Fruit fly (Drosophila melanogaster) whole organism, embryonic: ENCODE data around the gene CG6709.

Source experiments
- Ada2b ChIP-seq: fragments of 200-800 bp; sonication (Bioruptor generic); IDR thresholded peaks from 2 replicates; pipeline ENCODE4 v1.3.6; 2022; ENCODE audit warnings: missing biosample characterization, missing genetic modification characterization
- Atf-2 ChIP-seq: fragments of 200-800 bp; sonication (Bioruptor generic); optimal IDR thresholded peaks from 2 replicates; lab custom pipeline; 2016; ENCODE audit warnings: missing biosample characterization, missing genetic modification characterization
- Bteb2 ChIP-seq: fragments of 200-800 bp; sonication (Bioruptor generic); optimal IDR thresholded peaks from 2 replicates; lab custom pipeline; 2016; ENCODE audit warnings: missing biosample characterization, missing genetic modification characterization
- CG10366 ChIP-seq: fragments of 200-800 bp; sonication (Bioruptor generic); IDR thresholded peaks from 2 replicates; pipeline ENCODE4 v1.3.6; 2022; ENCODE audit warnings: missing biosample characterization, missing genetic modification characterization
- CG12769 ChIP-seq: fragments of 200-800 bp; sonication (Bioruptor generic); optimal IDR thresholded peaks from 2 replicates; lab custom pipeline; 2019; ENCODE audit warnings: missing biosample characterization, mild to moderate bottlenecking, missing genetic modification characterization, moderate library complexity
- CG13287 ChIP-seq: fragments of 200-800 bp; sonication (Bioruptor generic); IDR thresholded peaks from 2 replicates; pipeline ENCODE4 v1.3.6; 2022; ENCODE audit warnings: missing biosample characterization, missing genetic modification characterization; ENCODE audit not compliant: partially characterized antibody
- CG14014 ChIP-seq: fragments of 200-800 bp; sonication (Bioruptor generic); IDR thresholded peaks from 2 replicates; pipeline ENCODE4 v1.3.6; 2022; ENCODE audit warnings: missing biosample characterization, missing genetic modification characterization
- CG15514 ChIP-seq: fragments of 200-800 bp; sonication (Bioruptor generic); optimal IDR thresholded peaks from 3 replicates; lab custom pipeline; 2017; ENCODE audit warnings: missing biosample characterization, missing genetic modification characterization, mild to moderate bottlenecking, moderate library complexity, missing genetic modification reagents
- CG16813 ChIP-seq: fragments of 200-800 bp; sonication (Bioruptor generic); IDR thresholded peaks from 3 replicates; pipeline ENCODE4 v1.3.6; 2022; ENCODE audit warnings: missing biosample characterization, missing genetic modification characterization; ENCODE audit not compliant: partially characterized antibody
- CG17912 ChIP-seq: fragments of 200-800 bp; sonication (Bioruptor generic); optimal IDR thresholded peaks from 2 replicates; lab custom pipeline; 2018; ENCODE audit warnings: missing biosample characterization, mild to moderate bottlenecking, missing genetic modification characterization
- CG18619 ChIP-seq: fragments of 200-800 bp; sonication (Bioruptor generic); optimal IDR thresholded peaks from 3 replicates; lab custom pipeline; 2017; ENCODE audit warnings: missing biosample characterization, mild to moderate bottlenecking, missing genetic modification characterization
- CG2712 ChIP-seq: fragments of 200-800 bp; optimal IDR thresholded peaks from 3 replicates; lab custom pipeline; 2019; ENCODE audit warnings: missing biosample characterization, mild to moderate bottlenecking, missing genetic modification characterization, moderate library complexity
- CG32767 ChIP-seq: fragments of 200-800 bp; sonication (Bioruptor generic); IDR thresholded peaks from 2 replicates; pipeline ENCODE4 v1.3.6; 2022; ENCODE audit warnings: missing biosample characterization, missing genetic modification characterization
- CG33213 ChIP-seq: fragments of 200-800 bp; sonication (Bioruptor generic); optimal IDR thresholded peaks from 3 replicates; lab custom pipeline; 2016; ENCODE audit warnings: missing biosample characterization, missing genetic modification characterization
- CG4730 ChIP-seq: fragments of 200-800 bp; sonication (Bioruptor generic); IDR thresholded peaks from 2 replicates; pipeline ENCODE4 v1.3.6; 2022; ENCODE audit warnings: missing biosample characterization, missing genetic modification characterization
- CG8089 ChIP-seq: fragments of 200-800 bp; sonication (Bioruptor generic); optimal IDR thresholded peaks from 3 replicates; lab custom pipeline; 2016; ENCODE audit warnings: missing biosample characterization, missing genetic modification characterization
- Dad ChIP-seq: fragments of 200-800 bp; sonication (Bioruptor generic); optimal IDR thresholded peaks from 3 replicates; lab custom pipeline; 2016; ENCODE audit warnings: missing biosample characterization, missing genetic modification characterization
- Dip3 ChIP-seq: fragments of 200-800 bp; sonication (Bioruptor generic); optimal IDR thresholded peaks from 3 replicates; lab custom pipeline; 2016; ENCODE audit warnings: missing biosample characterization, missing genetic modification characterization
- Dref ChIP-seq: fragments of 200-800 bp; sonication (Bioruptor generic); IDR thresholded peaks from 2 replicates; pipeline ENCODE4 v1.3.6; 2022; ENCODE audit warnings: missing biosample characterization, missing genetic modification characterization
- E2f1 ChIP-seq: fragments of 200-800 bp; sonication (Bioruptor generic); IDR thresholded peaks from 2 replicates; pipeline ENCODE4 v1.3.6; 2022; ENCODE audit warnings: missing biosample characterization, missing genetic modification characterization
- Elba2 ChIP-seq: fragments of 200-800 bp; sonication (Bioruptor generic); optimal IDR thresholded peaks from 3 replicates; lab custom pipeline; 2016; ENCODE audit warnings: missing biosample characterization, missing genetic modification characterization
- Ets97D ChIP-seq: fragments of 200-800 bp; sonication (Bioruptor generic); optimal IDR thresholded peaks from 3 replicates; lab custom pipeline; 2016; ENCODE audit warnings: missing biosample characterization, missing genetic modification characterization
- Fer2 ChIP-seq: fragments of 200-800 bp; sonication (Bioruptor generic); optimal IDR thresholded peaks from 2 replicates; lab custom pipeline; 2018; ENCODE audit warnings: missing biosample characterization, mild to moderate bottlenecking, missing genetic modification characterization, moderate library complexity
- Gug ChIP-seq: fragments of 200-800 bp; sonication (Bioruptor generic); IDR thresholded peaks from 4 replicates; pipeline ENCODE4 v1.3.6; 2022; ENCODE audit warnings: missing biosample characterization, missing genetic modification characterization
- Hand ChIP-seq: fragments of 200-800 bp; sonication (Bioruptor generic); optimal IDR thresholded peaks from 2 replicates; lab custom pipeline; 2017; ENCODE audit warnings: mild to moderate bottlenecking, missing biosample characterization, missing genetic modification reagents, missing genetic modification characterization
- MTF-1 ChIP-seq: fragments of 200-800 bp; sonication (Bioruptor generic); optimal IDR thresholded peaks from 2 replicates; lab custom pipeline; 2018; ENCODE audit warnings: missing biosample characterization, mild to moderate bottlenecking, missing genetic modification characterization, borderline replicate concordance
- Ptx1 ChIP-seq: fragments of 200-800 bp; sonication (Bioruptor generic); IDR thresholded peaks from 2 replicates; pipeline ENCODE4 v1.3.6; 2022; ENCODE audit warnings: missing biosample characterization, missing genetic modification characterization
- Scr ChIP-seq: fragments of 200-800 bp; sonication (Bioruptor generic); IDR thresholded peaks from 2 replicates; pipeline ENCODE4 v1.3.6; 2022; ENCODE audit warnings: missing biosample characterization, missing genetic modification characterization; ENCODE audit not compliant: partially characterized antibody
- Side ChIP-seq: fragments of 200-800 bp; sonication (Bioruptor generic); optimal IDR thresholded peaks from 2 replicates; lab custom pipeline; 2016; ENCODE audit warnings: missing biosample characterization, missing genetic modification characterization
- Taf1 ChIP-seq: fragments of 200-800 bp; sonication (Bioruptor generic); IDR thresholded peaks from 2 replicates; pipeline ENCODE4 v1.3.6; 2022; ENCODE audit warnings: missing biosample characterization, missing genetic modification characterization
- YL-1 ChIP-seq: fragments of 200-800 bp; sonication (Bioruptor generic); optimal IDR thresholded peaks from 3 replicates; lab custom pipeline; 2017; ENCODE audit warnings: missing biosample characterization, mild to moderate bottlenecking, missing genetic modification characterization
- bbx ChIP-seq: fragments of 200-800 bp; sonication (Bioruptor generic); IDR thresholded peaks from 2 replicates; pipeline ENCODE4 v1.3.6; 2022; ENCODE audit warnings: missing biosample characterization, missing genetic modification characterization; ENCODE audit not compliant: partially characterized antibody
- bigmax ChIP-seq: fragments of 200-800 bp; sonication (Bioruptor generic); optimal IDR thresholded peaks from 2 replicates; lab custom pipeline; 2018; ENCODE audit warnings: missing biosample characterization, mild to moderate bottlenecking, missing genetic modification characterization
- cad ChIP-seq: fragments of >200 bp; optimal IDR thresholded peaks from 2 replicates; lab custom pipeline; 2017; ENCODE audit warnings: missing biosample characterization, missing genetic modification characterization
- dm ChIP-seq: fragments of 200-800 bp; sonication (Bioruptor generic); optimal IDR thresholded peaks from 3 replicates; lab custom pipeline; 2016; ENCODE audit warnings: missing biosample characterization, missing genetic modification characterization
- dysf ChIP-seq: fragments of 200-800 bp; sonication (Bioruptor generic); IDR thresholded peaks from 3 replicates; pipeline ENCODE4 v1.3.6; 2022; ENCODE audit warnings: missing biosample characterization, missing genetic modification characterization
- ewg ChIP-seq: fragments of 200-800 bp; sonication (Bioruptor generic); optimal IDR thresholded peaks from 3 replicates; lab custom pipeline; 2017; ENCODE audit warnings: mild to moderate bottlenecking, missing biosample characterization, missing genetic modification reagents, missing genetic modification characterization
- knrl ChIP-seq: fragments of 200-800 bp; sonication (Bioruptor generic); IDR thresholded peaks from 3 replicates; pipeline ENCODE4 v1.3.6; 2022; ENCODE audit warnings: missing biosample characterization, missing genetic modification characterization; ENCODE audit not compliant: partially characterized antibody
- lab ChIP-seq: fragments of 200-800 bp; sonication (Bioruptor generic); optimal IDR thresholded peaks from 3 replicates; lab custom pipeline; 2017; ENCODE audit warnings: missing biosample characterization, missing genetic modification characterization, mild to moderate bottlenecking, moderate library complexity, missing genetic modification reagents
- lbe ChIP-seq: fragments of 200-800 bp; sonication (Bioruptor generic); optimal IDR thresholded peaks from 2 replicates; lab custom pipeline; 2016; ENCODE audit warnings: missing biosample characterization, mild to moderate bottlenecking, missing genetic modification characterization
- phol ChIP-seq: fragments of 200-800 bp; sonication (Bioruptor generic); optimal IDR thresholded peaks from 3 replicates; lab custom pipeline; 2018; ENCODE audit warnings: missing biosample characterization, mild to moderate bottlenecking, missing genetic modification characterization, moderate library complexity
- pros ChIP-seq: fragments of 200-800 bp; sonication (Bioruptor generic); optimal IDR thresholded peaks from 3 replicates; lab custom pipeline; 2019; ENCODE audit warnings: missing biosample characterization, mild to moderate bottlenecking, missing genetic modification characterization, moderate library complexity
- ranshi ChIP-seq: fragments of 200-800 bp; sonication (Bioruptor generic); IDR thresholded peaks from 2 replicates; pipeline ENCODE4 v1.3.6; 2022; ENCODE audit warnings: missing biosample characterization, missing genetic modification characterization
- scrt ChIP-seq: fragments of 200-800 bp; sonication (Bioruptor generic); optimal IDR thresholded peaks from 2 replicates; lab custom pipeline; 2018; ENCODE audit warnings: missing biosample characterization, mild to moderate bottlenecking, missing genetic modification characterization, moderate library complexity
- seq ChIP-seq: fragments of 200-800 bp; sonication (Bioruptor generic); IDR thresholded peaks from 2 replicates; pipeline ENCODE4 v1.3.6; 2022; ENCODE audit warnings: missing biosample characterization, missing genetic modification characterization
- shn ChIP-seq: fragments of 200-800 bp; sonication (Bioruptor generic); optimal IDR thresholded peaks from 3 replicates; lab custom pipeline; 2016; ENCODE audit warnings: missing biosample characterization, missing genetic modification characterization
- slbo ChIP-seq: fragments of 200-800 bp; sonication (Bioruptor generic); IDR thresholded peaks from 2 replicates; pipeline ENCODE4 v1.3.6; 2022; ENCODE audit warnings: missing biosample characterization, missing genetic modification characterization
- sqz ChIP-seq: fragments of 200-800 bp; sonication (Bioruptor generic); optimal IDR thresholded peaks from 3 replicates; lab custom pipeline; 2018; ENCODE audit warnings: missing biosample characterization, mild to moderate bottlenecking, missing genetic modification characterization
- stc ChIP-seq: fragments of 200-800 bp; sonication (Bioruptor generic); IDR thresholded peaks from 2 replicates; pipeline ENCODE4 v1.3.6; 2022; ENCODE audit warnings: missing biosample characterization, missing genetic modification characterization
- trem ChIP-seq: fragments of 200-800 bp; optimal IDR thresholded peaks from 3 replicates; lab custom pipeline; 2019; ENCODE audit warnings: missing biosample characterization, mild to moderate bottlenecking, missing genetic modification characterization, moderate library complexity
- vvl ChIP-seq: fragments of 200-800 bp; sonication (Bioruptor generic); IDR thresholded peaks from 2 replicates; pipeline ENCODE4 v1.3.6; 2022; ENCODE audit warnings: missing biosample characterization, missing genetic modification characterization

Gene CG6709

DNA sequence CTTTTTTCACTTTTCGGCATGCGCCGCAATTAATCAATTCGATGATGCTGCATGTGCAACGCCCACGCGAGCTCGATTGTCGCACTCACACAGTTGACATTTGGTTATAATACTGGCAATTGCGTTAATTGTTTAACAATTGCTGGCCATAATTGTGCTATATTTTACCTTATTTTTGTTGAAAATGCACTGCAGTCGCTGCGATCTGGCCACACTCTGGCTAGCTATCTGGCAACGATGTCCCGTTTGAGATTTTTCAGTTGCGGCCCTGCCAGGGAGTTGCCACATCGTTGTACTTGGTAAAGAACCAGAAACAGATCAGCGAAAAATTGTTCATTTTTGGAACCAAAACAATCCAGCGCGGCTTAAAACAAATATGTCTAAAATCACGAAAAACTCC, 3.8 kb upstream of the CG6709 start, which contains the start of the genes CG6707 and CG46387 (continued):
- TF ChIP-seq dm (GFP tag; lab: Kevin White, UChicago) (peak; percentile 53), CG15514 (GFP tag; lab: Kevin White, UChicago) (peak; percentile 99), Ptx1 (GFP tag; lab: Robert Waterston, UW) (peak; percentile 35; the same call in 1 of the 2 replicates), Taf1 (GFP tag; lab: Robert Waterston, UW) (no peak), bigmax (no peak), CG2712 (tag; lab: Kevin White, UChicago) (peak; percentile 15), lab (GFP tag; lab: Kevin White, UChicago) (no peak), lbe (GFP tag; lab: Kevin White, UChicago) (no peak), dysf (GFP tag; lab: Robert Waterston, UW) (no peak), seq (GFP tag; lab: Robert Waterston, UW) (no peak), Fer2 (tag; lab: Kevin White, UChicago) (no peak), Ets97D (peak; percentile 54), CG12769 (peak; percentile 34), trem (tag; lab: Kevin White, UChicago) (peak; percentile 33), Side (GFP tag; lab: Kevin White, UChicago) (no peak), CG33213 (GFP tag; lab: Kevin White, UChicago) (peak; percentile 9), CG10366 (GFP tag; lab: Robert Waterston, UW) (no peak), phol (peak; percentile 47), ewg (GFP tag; lab: Kevin White, UChicago) (peak; percentile 70), pros (GFP tag; lab: Kevin White, UChicago) (no peak), E2f1 (0 out of 2 replicates have a peak, but pooled peaks have one; percentile 12), CG32767 (GFP tag; lab: Robert Waterston, UW) (no peak), Elba2 (GFP tag; lab: Kevin White, UChicago) (peak; percentile 88), YL-1 (peak; percentile 58), Scr (peak; percentile 26; the same call in 1 of the 2 replicates), Bteb2 (GFP tag; lab: Kevin White, UChicago) (no peak), Ada2b (GFP tag; lab: Robert Waterston, UW) (no peak), Hand (no peak), Dref (GFP tag; lab: Robert Waterston, UW) (peak; percentile 39), Dip3 (GFP tag; lab: Kevin White, UChicago) (no peak), cad (GFP tag; lab: Kevin White, UChicago) (no peak), CG18619 (GFP tag; lab: Kevin White, UChicago) (no peak), ranshi (GFP tag; lab: Robert Waterston, UW) (0 out of 2 replicates have a peak, but pooled peaks have one; percentile 32), CG16813 (GFP tag; lab: Robert Waterston, UW) (peak; percentile 23; the same call in 1 of the 3 replicates), stc (GFP tag; lab: Robert Waterston, UW) (no peak), CG4730 (GFP tag; lab: Robert Waterston, UW) (no peak), CG8089 (GFP tag; lab: Kevin White, UChicago) (no peak), CG13287 (GFP tag; lab: Robert Waterston, UW) (peak; percentile 25; the same call in 1 of the 2 replicates), Atf-2 (GFP tag; lab: Kevin White, UChicago) (no peak), CG14014 (GFP tag; lab: Robert Waterston, UW) (no peak), vvl (peak; percentile 50; the same call in 1 of the 2 replicates), Gug (GFP tag; lab: Robert Waterston, UW) (peak; percentile 25; the same call in 1 of the 4 replicates), Dad (GFP tag; lab: Kevin White, UChicago) (no peak), MTF-1 (GFP tag; lab: Kevin White, UChicago) (no peak), shn (GFP tag; lab: Kevin White, UChicago) (peak; percentile 43), knrl (peak; percentile 54), CG17912 (GFP tag; lab: Kevin White, UChicago) (no peak), sqz (GFP tag; lab: Kevin White, UChicago) (peak; percentile 4), slbo (GFP tag; lab: Robert Waterston, UW) (peak; percentile 61), scrt (GFP tag; lab: Kevin White, UChicago) (no peak), bbx (GFP tag; lab: Robert Waterston, UW) (peak; percentile 18; the same call in 1 of the 2 replicates)
